Fruit fly (Drosophila melanogaster) whole organism, adult: ENCODE results near the gene CG10068.

ENCODE experiments used
- CG11617 ChIP-seq: fragments of 200-800 bp; sonication (Bioruptor generic); optimal IDR thresholded peaks from 2 replicates; lab custom pipeline; 2017; ENCODE audit warnings: mild to moderate bottlenecking, missing biosample characterization, missing genetic modification reagents, missing genetic modification characterization
- CG12768 ChIP-seq: fragments of 200-800 bp; sonication (Bioruptor generic); optimal IDR thresholded peaks from 2 replicates; lab custom pipeline; 2017; ENCODE audit warnings: missing biosample characterization, missing genetic modification characterization, mild to moderate bottlenecking, moderate library complexity, missing genetic modification reagents
- CG14711 ChIP-seq: fragments of 200-800 bp; sonication (Bioruptor generic); optimal IDR thresholded peaks from 2 replicates; lab custom pipeline; 2018; ENCODE audit warnings: missing biosample characterization, mild to moderate bottlenecking, missing genetic modification characterization, moderate library complexity
- CG1620 ChIP-seq: fragments of 200-800 bp; sonication (Bioruptor generic); optimal IDR thresholded peaks from 2 replicates; lab custom pipeline; 2016; ENCODE audit warnings: missing biosample characterization, missing genetic modification characterization
- CG33017 ChIP-seq: fragments of 200-800 bp; sonication (Bioruptor generic); optimal IDR thresholded peaks from 2 replicates; lab custom pipeline; 2018; ENCODE audit warnings: missing biosample characterization, mild to moderate bottlenecking, missing genetic modification characterization, moderate library complexity
- CG5204 ChIP-seq: fragments of 200-800 bp; sonication (Bioruptor generic); optimal IDR thresholded peaks from 2 replicates; lab custom pipeline; 2016; ENCODE audit warnings: missing biosample characterization, missing genetic modification characterization
- CG7045 ChIP-seq: fragments of 200-800 bp; sonication (Bioruptor generic); optimal IDR thresholded peaks from 2 replicates; lab custom pipeline; 2017; ENCODE audit warnings: missing biosample characterization, mild to moderate bottlenecking, missing genetic modification characterization
- CG7101 ChIP-seq: fragments of 200-800 bp; sonication (Bioruptor generic); optimal IDR thresholded peaks from 2 replicates; lab custom pipeline; 2018; ENCODE audit warnings: missing biosample characterization, mild to moderate bottlenecking, missing genetic modification characterization, moderate library complexity
- Clk ChIP-seq: fragments of 200-800 bp; sonication (Bioruptor generic); optimal IDR thresholded peaks from 2 replicates; lab custom pipeline; 2017; ENCODE audit warnings: missing biosample characterization, missing genetic modification characterization
- Crg-1 ChIP-seq: fragments of 200-800 bp; sonication (Bioruptor generic); optimal IDR thresholded peaks from 2 replicates; lab custom pipeline; 2016; ENCODE audit warnings: missing biosample characterization, missing genetic modification characterization
- Hr96 ChIP-seq: fragments of 200-800 bp; sonication (Bioruptor generic); optimal IDR thresholded peaks from 2 replicates; lab custom pipeline; 2016; ENCODE audit warnings: missing biosample characterization, missing genetic modification characterization
- Mnt ChIP-seq: fragments of 200-800 bp; sonication (Bioruptor generic); optimal IDR thresholded peaks from 2 replicates; lab custom pipeline; 2016; ENCODE audit warnings: missing biosample characterization, mild to moderate bottlenecking, missing genetic modification characterization
- bab1 ChIP-seq: fragments of 200-800 bp; sonication (Bioruptor generic); optimal IDR thresholded peaks from 3 replicates; lab custom pipeline; 2019; ENCODE audit warnings: missing biosample characterization, mild to moderate bottlenecking, missing genetic modification characterization, moderate library complexity
- cic ChIP-seq: fragments of 200-800 bp; sonication (Bioruptor generic); optimal IDR thresholded peaks from 2 replicates; lab custom pipeline; 2017; ENCODE audit warnings: missing biosample characterization, mild to moderate bottlenecking, missing genetic modification characterization, moderate library complexity
- cnc ChIP-seq, 2 experiments: fragments of >200 bp; optimal IDR thresholded peaks; 2 replicates each; lab custom pipeline; 2017
- kay ChIP-seq: fragments of 200-800 bp; sonication (Bioruptor generic); peaks from one replicate; lab custom pipeline; 2016; ENCODE audit warnings: missing biosample characterization, missing genetic modification characterization, borderline replicate concordance
- ovo ChIP-seq: fragments of 200-800 bp; sonication (Bioruptor generic); optimal IDR thresholded peaks from 2 replicates; lab custom pipeline; 2016; ENCODE audit warnings: missing biosample characterization, missing genetic modification characterization
- pad ChIP-seq: fragments of 200-800 bp; sonication (Bioruptor generic); optimal IDR thresholded peaks from 3 replicates; lab custom pipeline; 2017; ENCODE audit warnings: missing biosample characterization, missing genetic modification characterization, mild to moderate bottlenecking, moderate library complexity, missing genetic modification reagents
- tj ChIP-seq: fragments of 200-800 bp; sonication (Bioruptor generic); optimal IDR thresholded peaks from 3 replicates; lab custom pipeline; 2017; ENCODE audit warnings: missing biosample characterization, mild to moderate bottlenecking, missing genetic modification characterization, moderate library complexity
- toe ChIP-seq: fragments of 200-800 bp; sonication (Bioruptor generic); optimal IDR thresholded peaks from 2 replicates; lab custom pipeline; 2016; ENCODE audit warnings: missing biosample characterization, missing genetic modification characterization

The CG10068 gene

DNA sequence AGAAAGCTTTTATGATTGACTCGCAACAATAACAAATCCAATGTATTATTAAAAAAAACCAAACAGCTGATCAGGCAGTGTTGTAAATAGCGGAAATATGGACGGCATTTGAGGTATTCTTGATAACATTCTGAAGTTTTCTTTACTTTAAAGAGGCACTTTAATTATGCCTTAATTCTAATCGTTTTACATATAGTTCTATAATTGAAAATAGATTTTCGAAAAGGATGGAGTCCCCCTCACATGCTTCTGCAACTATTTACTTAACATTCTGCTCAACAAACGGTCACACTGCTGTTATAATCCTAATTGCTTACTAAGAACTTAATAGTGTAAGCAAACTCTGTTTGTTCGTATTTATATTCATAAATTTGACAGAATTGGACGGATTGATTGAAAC, at the start of gene CG10068:
CG10068 (minus strand) TSS at position 62 of the 400 bp plus-strand sequence.
- peak; percentile 42 for TF ChIP-seq ovo (GFP tag; lab: Kevin White, UChicago)
- peak; percentile 94 for TF ChIP-seq kay
- peak; percentile 82 for TF ChIP-seq Hr96
- TF ChIP-seq tj (GFP tag; lab: Kevin White, UChicago), result peak; percentile 84
- TF ChIP-seq Crg-1, result peak; percentile 94
- peak; percentile 83 for TF ChIP-seq CG33017
- TF ChIP-seq Mnt, result peak; percentile 86
- TF ChIP-seq cnc (optimal IDR thresholded peaks at IDR 0.05; lab: Kevin White, UChicago), result no peak
- peak; percentile 91 for TF ChIP-seq CG7101 (tag; lab: Kevin White, UChicago)
- peak; percentile 65 for TF ChIP-seq cic (GFP tag; lab: Kevin White, UChicago)
- TF ChIP-seq CG1620 (GFP tag; lab: Kevin White, UChicago), result peak; percentile 93
- peak; percentile 84 for TF ChIP-seq toe
- peak; percentile 80 for TF ChIP-seq pad (GFP tag; lab: Kevin White, UChicago)
- TF ChIP-seq CG11617 (GFP tag; lab: Kevin White, UChicago), result peak; percentile 91
- peak; percentile 85 for TF ChIP-seq CG12768 (GFP tag; lab: Kevin White, UChicago)
- peak; percentile 86 for TF ChIP-seq CG14711 (tag; lab: Kevin White, UChicago)
- peak; percentile 86 for TF ChIP-seq CG7045
- peak; percentile 71 for TF ChIP-seq Clk (GFP tag; lab: Kevin White, UChicago)
- peak; percentile 93 for TF ChIP-seq bab1
- peak; percentile 88 for TF ChIP-seq CG5204 (GFP tag; lab: Kevin White, UChicago)

DNA sequence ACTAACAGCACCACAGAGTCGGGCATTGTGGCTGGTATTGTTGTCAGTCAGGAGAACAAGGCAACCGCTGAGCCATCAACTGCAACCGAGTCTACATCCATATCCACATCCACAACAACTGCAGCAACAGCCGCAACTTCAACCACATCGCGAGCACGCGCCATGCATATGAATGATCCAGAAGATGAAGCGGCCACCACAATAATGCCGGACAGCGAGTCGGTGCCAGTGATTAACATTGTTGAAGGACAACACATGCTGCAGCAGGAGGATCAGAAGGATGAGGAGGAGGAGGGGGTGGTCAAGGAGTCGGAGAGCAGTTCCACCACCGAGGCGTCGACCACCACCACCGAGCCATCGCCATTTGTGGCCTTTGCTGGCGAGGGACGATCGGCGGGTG, 46.9 kb upstream of the CG10068 start:
- TF ChIP-seq cnc (optimal IDR thresholded peaks at IDR 0.05; lab: Kevin White, UChicago), result no peak
- no peak for TF ChIP-seq Crg-1
- TF ChIP-seq CG14711 (tag; lab: Kevin White, UChicago), result no peak
- TF ChIP-seq CG12768 (GFP tag; lab: Kevin White, UChicago), result no peak
- no peak for TF ChIP-seq tj (GFP tag; lab: Kevin White, UChicago)
- no peak for TF ChIP-seq Hr96
- TF ChIP-seq toe, result no peak
- no peak for TF ChIP-seq bab1
- TF ChIP-seq pad (GFP tag; lab: Kevin White, UChicago), result no peak
- TF ChIP-seq CG7045, result no peak
- TF ChIP-seq CG1620 (GFP tag; lab: Kevin White, UChicago), result no peak
- no peak for TF ChIP-seq kay
- TF ChIP-seq ovo (GFP tag; lab: Kevin White, UChicago), result no peak
- no peak for TF ChIP-seq cic (GFP tag; lab: Kevin White, UChicago)
- no peak for TF ChIP-seq CG7101 (tag; lab: Kevin White, UChicago)

DNA sequence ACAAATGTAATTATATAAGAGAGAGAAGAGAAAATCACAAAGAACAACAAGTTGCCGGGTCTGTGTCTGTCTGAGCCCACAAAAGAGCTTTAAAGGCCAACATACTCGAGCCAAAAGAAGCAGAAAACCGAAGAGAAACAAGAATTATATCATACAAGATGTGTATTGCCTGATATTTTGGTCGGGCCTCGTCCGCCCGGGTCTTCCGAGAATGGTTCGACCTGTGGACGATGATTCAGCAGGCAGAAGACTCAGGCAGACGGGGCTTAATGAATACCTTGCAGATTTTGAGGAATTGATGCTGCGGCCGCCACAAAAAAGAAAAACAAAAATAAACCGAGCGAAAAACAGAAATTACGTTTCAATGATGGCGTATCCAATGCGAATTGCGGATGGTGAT, 45.2 kb upstream of the CG10068 start:
- no peak for TF ChIP-seq CG12768 (GFP tag; lab: Kevin White, UChicago)
- no peak for TF ChIP-seq ovo (GFP tag; lab: Kevin White, UChicago)
- TF ChIP-seq kay, result no peak
- no peak for TF ChIP-seq CG1620 (GFP tag; lab: Kevin White, UChicago)

DNA sequence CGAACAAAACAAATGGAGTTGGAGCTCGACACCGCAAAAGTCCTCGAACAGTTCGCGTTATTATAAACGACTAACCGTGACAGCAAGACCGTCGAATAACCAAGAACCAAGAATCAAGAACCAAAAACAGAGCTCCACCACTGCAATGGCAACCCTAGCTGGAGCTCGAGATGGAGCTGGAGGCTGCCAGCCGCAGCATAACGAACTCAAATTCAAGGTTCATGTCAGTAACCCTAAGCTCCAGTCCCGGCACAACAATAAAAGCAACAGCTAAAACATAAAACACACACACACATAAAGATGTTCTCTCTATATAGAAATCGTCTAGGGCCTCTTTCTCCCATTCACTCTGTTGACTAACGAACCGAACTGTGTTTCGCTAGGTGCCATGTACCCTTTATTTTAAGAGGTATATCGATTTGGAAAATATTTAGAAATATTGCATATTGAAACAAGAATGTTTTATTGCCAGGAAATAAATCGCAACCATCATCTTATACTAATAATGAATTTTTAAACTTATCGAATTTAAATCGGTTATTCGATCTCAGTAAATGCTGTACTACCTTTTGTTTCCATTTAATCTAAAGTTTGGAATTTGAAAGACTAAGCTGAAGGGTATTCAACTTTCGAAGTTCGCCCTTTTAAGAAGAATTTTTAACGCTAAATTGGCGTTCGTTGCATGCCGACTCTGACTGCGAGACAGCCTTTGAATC, 43.7 kb upstream of the CG10068 start:
- no peak for TF ChIP-seq Mnt
- no peak for TF ChIP-seq CG7101 (tag; lab: Kevin White, UChicago)
- TF ChIP-seq bab1, result no peak
- TF ChIP-seq CG5204 (GFP tag; lab: Kevin White, UChicago), result no peak
- TF ChIP-seq kay, result no peak
- TF ChIP-seq CG14711 (tag; lab: Kevin White, UChicago), result no peak
- no peak for TF ChIP-seq tj (GFP tag; lab: Kevin White, UChicago)
- no peak for TF ChIP-seq toe
- TF ChIP-seq CG33017, result no peak
- TF ChIP-seq Hr96, result no peak
- no peak for TF ChIP-seq CG7045
- no peak for TF ChIP-seq cic (GFP tag; lab: Kevin White, UChicago)
- no peak for TF ChIP-seq cnc (optimal IDR thresholded peaks at IDR 0.05; lab: Kevin White, UChicago)
- TF ChIP-seq ovo (GFP tag; lab: Kevin White, UChicago), result no peak
- no peak for TF ChIP-seq pad (GFP tag; lab: Kevin White, UChicago)
- TF ChIP-seq Crg-1, result no peak
- TF ChIP-seq CG1620 (GFP tag; lab: Kevin White, UChicago), result no peak

DNA sequence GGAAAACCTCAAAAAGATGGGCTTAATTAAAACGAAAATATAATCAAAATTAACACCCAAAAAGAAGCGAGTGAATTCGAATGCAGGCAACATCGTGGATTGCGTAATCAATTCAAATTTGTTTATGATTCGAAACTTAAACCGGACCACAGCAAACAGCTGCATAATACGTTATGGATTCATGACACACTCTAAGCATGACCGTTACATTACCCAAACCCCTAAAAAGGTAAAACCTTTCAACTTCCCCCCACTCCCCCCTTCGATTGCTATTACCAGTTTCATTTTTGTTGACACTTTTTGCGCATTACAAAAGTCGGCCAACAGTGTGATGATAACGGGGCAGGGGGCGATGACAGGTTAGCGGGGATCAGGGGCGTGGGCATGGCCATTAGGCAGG, 42.1 kb upstream of the CG10068 start:
- TF ChIP-seq Mnt, result no peak

- TF ChIP-seq CG14711 (tag; lab: Kevin White, UChicago) (no peak), cic (GFP tag; lab: Kevin White, UChicago) (no peak), CG7101 (tag; lab: Kevin White, UChicago) (no peak), kay (no peak), Mnt (no peak), tj (GFP tag; lab: Kevin White, UChicago) (no peak), ovo (GFP tag; lab: Kevin White, UChicago) (no peak), CG33017 (no peak), CG1620 (GFP tag; lab: Kevin White, UChicago) (no peak), Hr96 (no peak), CG11617 (GFP tag; lab: Kevin White, UChicago) (no peak), Crg-1 (no peak), CG5204 (GFP tag; lab: Kevin White, UChicago) (no peak), cnc (optimal IDR thresholded peaks at IDR 0.05; lab: Kevin White, UChicago) (no peak), Clk (GFP tag; lab: Kevin White, UChicago) (no peak), pad (GFP tag; lab: Kevin White, UChicago) (no peak), CG7045 (no peak)
Observed at dm6 chr3R:7162356-7163289, 34.8 kb upstream of the CG10068 start, which contains the start of gene sas. sas (plus strand) TSS chr3R:7162808.
